Worm (Caenorhabditis elegans) whole organism, L2 larva: ENCODE data around the gene zip-6.

ENCODE experiments used
- blmp-1 ChIP-seq: sonication (generic microtip); optimal IDR thresholded peaks from 2 replicates; lab custom pipeline; 2017; ENCODE audit warnings: missing genetic modification characterization, mild to moderate bottlenecking, missing compliant biosample characterization, antibody characterized with exemption, moderate library complexity; ENCODE audit not compliant: insufficient read depth
- zag-1 ChIP-seq: fragments of 150-350 bp; optimal IDR thresholded peaks from 2 replicates; lab custom pipeline; 2014; ENCODE audit warnings: missing biosample characterization, missing genetic modification characterization

DNA sequence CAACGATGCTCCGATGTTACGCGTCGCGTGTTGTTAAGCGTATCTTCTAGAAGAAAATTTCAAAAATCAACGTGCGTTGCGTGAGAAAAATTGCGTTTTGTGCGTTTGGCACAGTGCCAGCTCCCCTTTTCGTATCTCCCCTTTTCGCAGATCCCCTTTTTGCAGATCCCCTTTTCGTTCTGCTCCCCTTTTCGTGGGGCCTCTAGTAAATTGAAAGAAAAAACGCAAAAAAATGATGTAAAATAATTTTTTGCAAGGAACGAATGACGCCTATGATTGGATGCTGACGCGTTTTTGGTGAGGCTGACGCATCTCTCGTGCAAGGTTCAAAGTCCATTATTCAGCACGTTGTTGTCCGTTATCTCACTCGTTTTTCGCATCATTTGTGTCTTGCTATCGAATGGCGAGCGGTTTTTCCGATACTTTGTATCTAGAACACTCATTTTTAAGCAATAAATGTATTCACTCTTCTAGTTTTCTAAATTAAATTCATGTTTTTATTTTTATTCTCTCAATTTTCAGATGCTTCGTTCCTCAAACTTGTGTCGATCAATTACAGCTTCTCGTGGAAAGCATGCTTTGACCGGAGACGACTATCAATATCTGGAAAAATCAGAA lies 38.7 kb downstream of the zip-6 start, which contains the start of gene cpt-2:
- TF ChIP-seq zag-1 (tag; lab: Kevin White, UChicago) (peak; percentile 92), blmp-1 (tag; lab: Kevin White, UChicago) (peak; percentile 46)
